Worm (Caenorhabditis elegans) whole organism, mixed stage, embryonic: ENCODE results near the gene gmpr-1.

Source experiments
- ceh-43 ChIP-seq: fragments of 200-800 bp; sonication (Bioruptor generic); optimal IDR thresholded peaks from 2 replicates; lab custom pipeline; 2018; ENCODE audit warnings: mild to moderate bottlenecking, missing genetic modification characterization, moderate library complexity, missing compliant biosample characterization
- ces-1 ChIP-seq: fragments of 150-350 bp; optimal IDR thresholded peaks from 2 replicates; lab custom pipeline; 2014; ENCODE audit warnings: missing biosample characterization, missing genetic modification reagents, missing genetic modification characterization
- elt-3 ChIP-seq: fragments of 150-350 bp; optimal IDR thresholded peaks from 2 replicates; lab custom pipeline; 2014; ENCODE audit warnings: missing biosample characterization, missing genetic modification characterization
- nhr-237 ChIP-seq: fragments of 150-350 bp; optimal IDR thresholded peaks from 2 replicates; lab custom pipeline; 2014; ENCODE audit warnings: missing biosample characterization, missing genetic modification characterization
- nhr-28 ChIP-seq: fragments of 150-350 bp; optimal IDR thresholded peaks from 2 replicates; lab custom pipeline; 2014; ENCODE audit warnings: missing biosample characterization, missing genetic modification characterization
- pha-4 ChIP-seq: fragments of 150-350 bp; optimal IDR thresholded peaks from 2 replicates; lab custom pipeline; 2018; ENCODE audit warnings: missing biosample characterization, missing genetic modification reagents, missing genetic modification characterization
- snpc-4 ChIP-seq: fragments of 150-350 bp; optimal IDR thresholded peaks from 2 replicates; lab custom pipeline; 2014; ENCODE audit warnings: missing biosample characterization, missing genetic modification characterization
- tbx-8 ChIP-seq: fragments of 200-800 bp; sonication (Bioruptor generic); optimal IDR thresholded peaks from 2 replicates; lab custom pipeline; 2018; ENCODE audit warnings: mild to moderate bottlenecking, missing genetic modification characterization, moderate library complexity, missing compliant biosample characterization
- unc-62 ChIP-seq: fragments of 150-350 bp; optimal IDR thresholded peaks from 2 replicates; lab custom pipeline; 2014; ENCODE audit warnings: missing biosample characterization, missing genetic modification reagents, missing genetic modification characterization
- zip-8 ChIP-seq: fragments of 150-350 bp; optimal IDR thresholded peaks from 2 replicates; lab custom pipeline; 2014; ENCODE audit warnings: missing biosample characterization, missing genetic modification characterization
- ztf-11 ChIP-seq: fragments of 150-350 bp; optimal IDR thresholded peaks from 2 replicates; lab custom pipeline; 2014; ENCODE audit warnings: missing biosample characterization, missing genetic modification characterization

- TF ChIP-seq unc-62 (GFP tag; lab: Kevin White, UChicago), result no peak
- TF ChIP-seq tbx-8 (GFP tag; lab: Kevin White, UChicago), result no peak
- no peak for TF ChIP-seq ztf-11 (tag; lab: Kevin White, UChicago)
- no peak for TF ChIP-seq nhr-28 (tag; lab: Kevin White, UChicago)
- no peak for TF ChIP-seq ces-1 (GFP tag; lab: Kevin White, UChicago)
- no peak for TF ChIP-seq pha-4 (tag; lab: Kevin White, UChicago)
- no peak for TF ChIP-seq zip-8 (tag; lab: Kevin White, UChicago)
- no peak for TF ChIP-seq snpc-4 (tag; lab: Kevin White, UChicago)
- TF ChIP-seq elt-3 (tag; lab: Kevin White, UChicago), result no peak
- TF ChIP-seq nhr-237 (tag; lab: Kevin White, UChicago), result no peak
- no peak for TF ChIP-seq ceh-43
These were observed 36.3 kb upstream of the gmpr-1 start, which contains the start of gene nhr-118 for ce11 chrV:4407519-4407918.
